Worm (Caenorhabditis elegans) whole organism, young adult: ENCODE measurements around the gene ubc-21.

Experiments used
- F49E8.2 ChIP-seq: sonication (generic microtip); optimal IDR thresholded peaks from 3 replicates; lab custom pipeline; 2017; ENCODE audit warnings: missing genetic modification characterization, mild to moderate bottlenecking, missing compliant biosample characterization, antibody characterized with exemption, moderate library complexity; ENCODE audit not compliant: insufficient read depth
- T26A5.8 ChIP-seq: sonication (generic microtip); optimal IDR thresholded peaks from 2 replicates; lab custom pipeline; 2016; ENCODE audit warnings: missing genetic modification characterization, missing compliant biosample characterization
- athp-1 ChIP-seq: sonication (generic microtip); optimal IDR thresholded peaks from 2 replicates; lab custom pipeline; 2017; ENCODE audit warnings: mild to moderate bottlenecking, missing genetic modification characterization, missing compliant biosample characterization
- ceh-40 ChIP-seq: fragments of 200-800 bp; sonication (Bioruptor generic); IDR thresholded peaks from 2 replicates; pipeline ENCODE4 v1.3.6; 2022; ENCODE audit warnings: missing genetic modification characterization, missing compliant biosample characterization
- dpff-1 ChIP-seq: sonication (generic microtip); optimal IDR thresholded peaks from 2 replicates; lab custom pipeline; 2017; ENCODE audit warnings: mild to moderate bottlenecking, missing genetic modification characterization, missing compliant biosample characterization
- efl-1 ChIP-seq: fragments of 150-350 bp; optimal IDR thresholded peaks from 2 replicates; lab custom pipeline; 2014; ENCODE audit warnings: missing biosample characterization, missing genetic modification reagents, missing genetic modification characterization
- egrh-3 ChIP-seq: fragments of 200-800 bp; sonication (Bioruptor generic); IDR thresholded peaks from 2 replicates; pipeline ENCODE4 v1.3.6; 2022; ENCODE audit warnings: missing genetic modification reagents, missing genetic modification characterization, missing compliant biosample characterization
- lin-35 ChIP-seq, 3 experiments: fragments of 150-350 bp in 2 of 3; sonication (generic microtip) in 1 of 3; optimal IDR thresholded peaks; 2 replicates each; lab custom pipeline; 2014 to 2018; ENCODE audit warnings: missing biosample characterization in 3 of 3, missing genetic modification characterization in 3 of 3, missing genetic modification reagents in 3 of 3
- lir-1 ChIP-seq: fragments of 200-800 bp; sonication (Bioruptor generic); conservative IDR thresholded peaks from 2 replicates; pipeline ENCODE4 v1.3.6; 2022; ENCODE audit warnings: missing genetic modification reagents, missing genetic modification characterization, missing compliant biosample characterization
- sptf-2 ChIP-seq: fragments of 200-800 bp; sonication (Bioruptor generic); optimal IDR thresholded peaks from 2 replicates; lab custom pipeline; 2018; ENCODE audit warnings: mild to moderate bottlenecking, missing genetic modification characterization, missing compliant biosample characterization
- tbx-9 ChIP-seq: sonication (generic microtip); optimal IDR thresholded peaks from 2 replicates; lab custom pipeline; 2016; ENCODE audit warnings: borderline replicate concordance, missing genetic modification characterization, inconsistent platforms, missing compliant biosample characterization
- unc-130 ChIP-seq: sonication (generic microtip); optimal IDR thresholded peaks from 2 replicates; lab custom pipeline; 2016; ENCODE audit warnings: missing genetic modification reagents, missing genetic modification characterization, missing compliant biosample characterization
- unc-62 ChIP-seq: fragments of 150-350 bp; optimal IDR thresholded peaks from 2 replicates; lab custom pipeline; 2014; ENCODE audit warnings: missing biosample characterization, missing genetic modification reagents, missing genetic modification characterization
- ztf-18 ChIP-seq: sonication (generic microtip); optimal IDR thresholded peaks from 2 replicates; lab custom pipeline; 2016; ENCODE audit warnings: missing genotype, mild to moderate bottlenecking, missing genetic modification characterization, missing compliant biosample characterization

DNA sequence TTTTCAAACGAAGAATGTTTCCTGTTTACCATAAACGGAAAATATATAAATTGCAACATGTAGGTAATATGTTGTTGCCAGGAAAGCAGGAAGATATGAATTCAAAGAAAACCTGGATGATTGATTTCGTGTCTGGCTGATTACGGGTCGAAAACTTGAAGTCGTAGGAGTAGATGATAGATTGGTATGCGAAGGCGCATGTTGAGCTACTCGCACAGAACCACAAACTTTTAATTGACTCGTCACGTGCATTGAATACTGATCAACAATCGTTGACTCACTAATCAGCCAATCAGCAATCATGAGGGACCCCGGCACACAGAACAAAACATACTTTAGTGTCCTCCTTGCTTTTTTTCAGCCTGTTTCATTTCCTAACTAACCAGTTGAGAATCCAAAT is 51.8 kb downstream of the ubc-21 start:
- TF ChIP-seq athp-1 (no peak), sptf-2 (GFP tag; lab: Kevin White, UChicago) (no peak), lir-1 (GFP tag; lab: Robert Waterston, UW) (no peak), lin-35 (GFP tag; optimal IDR thresholded peaks at IDR 0.05; lab: Kevin White, UChicago) (no peak), dpff-1 (tag; lab: Kevin White, UChicago) (no peak), ztf-18 (tag; lab: Kevin White, UChicago) (no peak), F49E8.2 (tag; lab: Kevin White, UChicago) (no peak), unc-62 (GFP tag; lab: Kevin White, UChicago) (no peak), unc-130 (GFP tag; lab: Kevin White, UChicago) (no peak), ceh-40 (GFP tag; lab: Robert Waterston, UW) (no peak), T26A5.8 (no peak), efl-1 (GFP tag; lab: Kevin White, UChicago) (no peak), tbx-9 (tag; lab: Kevin White, UChicago) (no peak), egrh-3 (GFP tag; lab: Robert Waterston, UW) (no peak)
